Worm (Caenorhabditis elegans): ENCODE results near the gene arrd-12.

The arrd-12 gene

DNA sequence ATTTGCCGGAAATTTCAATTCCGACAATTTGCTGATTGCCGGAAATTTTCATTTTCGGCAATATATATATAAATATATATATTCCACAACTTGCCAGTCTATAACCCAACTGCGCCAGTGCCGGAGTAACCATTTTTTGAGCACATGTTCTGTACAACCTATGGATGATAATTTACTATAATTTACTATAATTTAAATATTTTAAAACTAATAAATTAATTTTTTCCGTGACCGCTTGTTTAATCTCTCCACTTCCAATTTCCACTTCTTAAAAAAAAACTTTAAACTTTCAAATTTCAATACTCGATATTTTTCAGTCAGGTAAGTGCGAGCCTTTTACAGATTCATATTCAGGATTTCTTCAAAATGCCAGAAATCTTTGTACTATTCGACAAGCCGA is at the start of gene arrd-12:
TSS of gene arrd-12 (plus strand) at position 301 of the 400 bp plus-strand sequence.
- no peak for TF ChIP-seq pag-3 (tag; optimal IDR thresholded peaks at IDR 0.05; ENCODE audit: borderline replicate concordance, insufficient read depth)
- no peak for TF ChIP-seq fos-1 (tag; optimal IDR thresholded peaks at IDR 0.05)
- TF ChIP-seq nhr-19 (GFP tag; conservative IDR thresholded peaks at IDR 0.05): no peak
- TF ChIP-seq lin-15B (tag; optimal IDR thresholded peaks at IDR 0.05): no peak
- TF ChIP-seq fkh-8 (tag; optimal IDR thresholded peaks at IDR 0.05): no peak
- TF ChIP-seq F16B12.6 (tag; optimal IDR thresholded peaks at IDR 0.05): no peak
- no peak for TF ChIP-seq C16A3.4 (tag; optimal IDR thresholded peaks at IDR 0.05)
- TF ChIP-seq efl-3 (GFP tag; optimal IDR thresholded peaks at IDR 0.05): no peak
- no peak for TF ChIP-seq nhr-237 (tag; optimal IDR thresholded peaks at IDR 0.05)
- no peak for TF ChIP-seq unc-62 (GFP tag; optimal IDR thresholded peaks at IDR 0.05)
- no peak for TF ChIP-seq nhr-76 (tag; optimal IDR thresholded peaks at IDR 0.05)
- no peak for TF ChIP-seq Y116A8C.19 (tag; optimal IDR thresholded peaks at IDR 0.05; ENCODE audit: borderline replicate concordance)

DNA sequence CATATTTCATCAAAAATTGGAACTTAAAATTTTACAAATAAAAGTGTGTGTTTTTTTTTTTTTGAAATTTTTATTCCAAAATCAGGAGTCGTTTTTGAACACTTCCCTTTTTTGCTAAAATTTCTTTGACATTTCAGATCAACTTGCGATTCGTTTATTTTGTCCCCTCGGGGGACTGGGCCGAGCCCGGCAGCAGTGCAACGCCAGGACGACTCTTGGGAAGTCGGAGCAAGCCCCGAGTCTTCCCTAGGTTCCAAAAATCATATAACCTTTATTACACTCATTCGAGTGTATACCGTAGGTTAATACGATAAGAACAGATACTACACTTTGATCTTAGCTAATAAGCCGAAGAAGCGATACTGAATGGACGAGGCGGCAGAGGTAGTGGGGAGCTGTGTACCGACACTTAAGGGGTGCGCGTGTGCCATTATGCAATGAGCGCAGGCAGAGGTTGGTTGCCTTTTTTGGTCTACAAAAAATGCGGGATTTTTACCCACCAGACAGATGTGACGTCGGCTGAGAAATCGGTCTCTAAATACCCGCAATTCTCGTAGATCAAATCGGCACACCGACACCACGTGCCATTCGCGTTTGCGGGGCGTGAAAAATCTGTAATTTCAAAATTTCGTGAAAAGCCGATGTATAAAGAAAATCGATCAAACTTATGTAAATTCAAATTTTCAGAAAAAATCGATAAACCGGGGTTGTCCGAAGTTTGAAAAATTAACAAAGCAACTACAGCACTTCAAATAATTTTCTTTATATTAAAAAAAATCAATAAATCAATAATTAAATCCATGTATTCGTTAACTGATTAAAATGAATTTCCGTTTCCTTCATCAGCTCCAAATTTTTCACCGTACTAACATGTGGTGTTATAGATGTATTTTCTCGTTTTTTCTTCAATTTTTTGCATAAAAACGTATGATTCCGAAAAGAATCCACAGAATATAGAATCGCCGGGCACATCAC is 48.4 kb upstream of the arrd-12 start:
- TF ChIP-seq Y116A8C.19 (tag; optimal IDR thresholded peaks at IDR 0.05; ENCODE audit: borderline replicate concordance) (no peak), nhr-12 (tag; optimal IDR thresholded peaks at IDR 0.05) (no peak), ztf-11 (tag; optimal IDR thresholded peaks at IDR 0.05) (no peak), nhr-85 (tag) (no peak), fkh-8 (tag; optimal IDR thresholded peaks at IDR 0.05) (no peak), ama-1 (optimal IDR thresholded peaks at IDR 0.05) (no peak), pax-3 (tag; optimal IDR thresholded peaks at IDR 0.05) (no peak), elt-3 (tag; optimal IDR thresholded peaks at IDR 0.05) (no peak)

DNA sequence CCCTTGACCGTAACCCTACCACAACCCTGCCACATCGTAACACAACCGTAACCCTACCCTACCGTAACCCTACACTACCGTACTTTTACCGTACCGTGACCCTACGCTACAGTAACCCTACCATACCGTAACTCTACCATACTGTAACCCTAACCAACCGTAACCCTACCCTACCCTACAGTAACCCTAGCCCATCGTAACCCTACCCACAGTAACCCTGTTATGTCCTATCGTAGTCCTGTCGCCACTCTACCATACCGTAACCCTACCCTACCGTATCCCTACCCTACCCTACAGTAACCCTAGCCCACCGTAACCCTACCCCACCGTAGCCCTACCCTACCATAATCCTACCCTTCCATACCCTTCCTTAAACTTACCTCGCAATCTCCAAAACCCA is 45.4 kb upstream of the arrd-12 start:
- TF ChIP-seq nhr-84 (tag; optimal IDR thresholded peaks at IDR 0.05) (no peak), aly-2 (tag; optimal IDR thresholded peaks at IDR 0.05) (no peak), ceh-90 (tag; optimal IDR thresholded peaks at IDR 0.05) (no peak)

DNA sequence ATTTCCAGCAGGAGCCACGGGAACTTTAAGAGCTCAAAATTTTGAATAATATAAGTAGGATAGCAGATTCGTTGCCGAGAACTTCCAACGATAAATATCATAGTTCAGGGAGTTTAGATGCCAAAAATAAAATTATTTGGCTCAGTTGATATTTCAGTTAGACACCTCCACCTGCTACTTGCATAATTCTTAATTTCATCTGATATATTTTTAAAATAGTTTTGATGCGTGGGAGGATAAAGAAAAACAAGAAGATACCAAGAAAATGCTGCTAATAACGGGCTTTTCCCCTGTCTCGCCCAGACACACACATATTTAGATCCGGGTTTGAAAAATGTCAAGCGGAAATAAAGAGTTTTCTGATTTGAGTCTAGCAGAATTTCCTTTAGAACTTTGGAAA is 44.8 kb upstream of the arrd-12 start, which contains the start of gene sre-46:
TSS of gene sre-46 (minus strand) at position 101 of the 400 bp plus-strand sequence.
- TF ChIP-seq nhr-11 (tag; optimal IDR thresholded peaks at IDR 0.05): no peak

DNA sequence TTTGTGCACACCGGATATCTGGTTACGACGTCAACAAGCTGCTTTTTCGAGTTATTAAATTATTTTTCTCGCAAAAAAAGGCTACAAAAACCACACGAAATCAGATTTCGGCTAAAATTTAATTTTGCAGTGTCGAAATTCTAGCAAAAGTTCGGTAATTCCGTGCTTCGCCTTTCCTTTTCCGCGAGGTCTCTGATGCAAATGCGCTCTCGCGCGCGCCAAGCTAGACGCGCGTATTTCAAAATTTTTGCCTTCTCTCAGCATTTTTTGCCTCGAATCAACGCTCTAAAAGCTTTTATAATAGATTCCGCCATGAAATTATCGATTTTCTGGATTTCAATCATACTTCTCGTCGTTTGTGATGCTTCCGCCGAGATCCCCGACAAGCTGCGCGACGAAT is 43.3 kb upstream of the arrd-12 start, which contains the start of gene Y54G9A.5:
TSS of gene Y54G9A.5 (plus strand) at position 245 of the 400 bp plus-strand sequence.
- TF ChIP-seq ets-5 (GFP tag; IDR thresholded peaks at IDR 0.05) (0 out of 2 replicates have a peak, but pooled peaks have one; percentile 26), fos-1 (tag; optimal IDR thresholded peaks at IDR 0.05) (no peak), lsy-2 (tag; optimal IDR thresholded peaks at IDR 0.05) (no peak), dpl-1 (GFP tag; optimal IDR thresholded peaks at IDR 0.05) (peak in 2 of 3 experiments; percentile 4 to 61), efl-1 (optimal IDR thresholded peaks at IDR 0.05) (peak; percentile 43 to 93), efl-1 (GFP tag; optimal IDR thresholded peaks at IDR 0.05 in 1 of 2) (peak; percentile 55 to 95), lin-35 (GFP tag; optimal IDR thresholded peaks at IDR 0.05) (peak in 1 of 2 experiments; percentile 70), sox-4 (tag; optimal IDR thresholded peaks at IDR 0.05) (no peak)

DNA sequence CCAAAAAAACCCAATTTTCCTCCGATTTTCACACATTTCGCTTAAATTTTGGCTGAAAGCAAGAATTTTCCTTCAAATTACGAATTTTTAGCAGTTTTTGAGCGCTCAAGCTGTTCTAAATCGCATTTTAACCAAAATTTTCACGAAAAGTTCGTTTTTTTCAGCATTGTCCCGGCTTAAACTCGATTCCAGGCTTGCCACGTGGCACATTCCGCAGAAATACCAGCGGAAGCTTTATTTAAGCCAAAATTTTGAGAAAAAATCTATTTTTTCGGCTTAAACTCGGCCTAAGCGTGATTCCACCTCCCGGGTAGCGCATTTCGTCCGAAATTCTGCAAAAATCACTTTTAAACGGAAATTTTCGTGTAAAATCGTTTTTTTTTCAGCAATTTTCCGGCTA is 42.3 kb upstream of the arrd-12 start:
- TF ChIP-seq nhr-85 (tag) (peak; percentile 1), lin-14 (GFP tag; optimal IDR thresholded peaks at IDR 0.05) (no peak), alr-1 (tag; optimal IDR thresholded peaks at IDR 0.05; ENCODE audit: borderline replicate concordance) (no peak)

Measured in whole organism, L1 larva.